Worm (Caenorhabditis elegans) whole organism, dauer: Measurements from ENCODE around the gene F20B10.3.

Experiments
- unc-62 ChIP-seq: sonication (generic microtip); optimal IDR thresholded peaks from 2 replicates; lab custom pipeline; 2017; ENCODE audit warnings: missing biosample characterization, missing genetic modification reagents, missing genetic modification characterization

The F20B10.3 gene

ce11 chrIV:12198816-12199215 is 30.8 kb downstream of the F20B10.3 start:
- TF ChIP-seq unc-62 (GFP tag; lab: Kevin White, UChicago): no peak

ce11 chrIV:12199538-12200158 is 31.6 kb downstream of the F20B10.3 start:
- TF ChIP-seq unc-62 (GFP tag; lab: Kevin White, UChicago): no peak

- TF ChIP-seq unc-62 (GFP tag; lab: Kevin White, UChicago): no peak
Measured at ce11 chrIV:12200812-12201211, 32.8 kb downstream of the F20B10.3 start.

- no peak for TF ChIP-seq unc-62 (GFP tag; lab: Kevin White, UChicago)
Measured at ce11 chrIV:12202000-12202399, 34.0 kb downstream of the F20B10.3 start.

ce11 chrIV:12202949-12203348 is 34.9 kb downstream of the F20B10.3 start, which contains the start of gene F35G2.1:
Gene F35G2.1 (plus strand): TSS chrIV:12203249.
- TF ChIP-seq unc-62 (GFP tag; lab: Kevin White, UChicago): no peak

ce11 chrIV:12203968-12204367 is 35.9 kb downstream of the F20B10.3 start:
- TF ChIP-seq unc-62 (GFP tag; lab: Kevin White, UChicago): no peak

- no peak for TF ChIP-seq unc-62 (GFP tag; lab: Kevin White, UChicago)
Measured at ce11 chrIV:12207454-12207853, 39.4 kb downstream of the F20B10.3 start.

- no peak for TF ChIP-seq unc-62 (GFP tag; lab: Kevin White, UChicago)
Measured at ce11 chrIV:12207873-12208272, 39.8 kb downstream of the F20B10.3 start.

ce11 chrIV:12208984-12209676 is 41.1 kb downstream of the F20B10.3 start, which contains the start of the genes marb-1 and F35G2.3:
Gene marb-1 (minus strand): TSS chrIV:12209010.
Gene F35G2.3 (plus strand): TSS chrIV:12209626.
- TF ChIP-seq unc-62 (GFP tag; lab: Kevin White, UChicago): no peak

ce11 chrIV:12211292-12211691 is 43.2 kb downstream of the F20B10.3 start:
- TF ChIP-seq unc-62 (GFP tag; lab: Kevin White, UChicago): no peak

- no peak for TF ChIP-seq unc-62 (GFP tag; lab: Kevin White, UChicago)
Measured at ce11 chrIV:12212814-12213213, 44.8 kb downstream of the F20B10.3 start.

- no peak for TF ChIP-seq unc-62 (GFP tag; lab: Kevin White, UChicago)
Measured at ce11 chrIV:12215762-12216295, 47.8 kb downstream of the F20B10.3 start, which contains the start of gene phy-2. Gene phy-2 (minus strand): TSS chrIV:12215987.

- TF ChIP-seq unc-62 (GFP tag; lab: Kevin White, UChicago): no peak
Measured at ce11 chrIV:12217142-12217541, 49.1 kb downstream of the F20B10.3 start.

- no peak for TF ChIP-seq unc-62 (GFP tag; lab: Kevin White, UChicago)
Measured at ce11 chrIV:12218253-12218652, 50.2 kb downstream of the F20B10.3 start.
